Fruit fly (Drosophila melanogaster): ENCODE measurements around the gene per.

The per gene

dm6 chrX:2647950-2648613 is 37.3 kb upstream of the per start (continued):
- TF ChIP-seq CG16779 (tag; optimal IDR thresholded peaks at IDR 0.05), result peak; percentile 11
- TF ChIP-seq CG7368 (GFP tag; optimal IDR thresholded peaks at IDR 0.05), result peak; percentile 52
- no peak for TF ChIP-seq CG11762 (GFP tag; optimal IDR thresholded peaks at IDR 0.05; ENCODE audit: insufficient read depth)
- peak; percentile 50 for TF ChIP-seq CG3032 (tag; optimal IDR thresholded peaks at IDR 0.05)
- peak; percentile 54 for TF ChIP-seq CG8119 (GFP tag; IDR thresholded peaks at IDR 0.05)
- peak; percentile 18 for TF ChIP-seq CG34406 (GFP tag; optimal IDR thresholded peaks at IDR 0.05)
- TF ChIP-seq lz (GFP tag; optimal IDR thresholded peaks at IDR 0.05), result peak; percentile 66
- TF ChIP-seq CG11902 (GFP tag; optimal IDR thresholded peaks at IDR 0.05), result peak; percentile 37
- no peak for TF ChIP-seq Hr38 (GFP tag; optimal IDR thresholded peaks at IDR 0.05)
- TF ChIP-seq CG6276 (GFP tag; optimal IDR thresholded peaks at IDR 0.05), result peak; percentile 58
- peak; percentile 60 for TF ChIP-seq acj6 (GFP tag; optimal IDR thresholded peaks at IDR 0.05)
- peak; percentile 27 for TF ChIP-seq Ets96B (tag; optimal IDR thresholded peaks at IDR 0.05)
- peak; percentile 43; the same call in 1 of the 2 replicates for TF ChIP-seq CG11294 (GFP tag; IDR thresholded peaks at IDR 0.05)
- peak in 1 of 2 experiments; percentile 12 for TF ChIP-seq salr (GFP tag; optimal IDR thresholded peaks at IDR 0.05)
- peak; percentile 64 for TF ChIP-seq topi (GFP tag; optimal IDR thresholded peaks at IDR 0.05)
- peak; percentile 46 for TF ChIP-seq CG3919 (GFP tag; optimal IDR thresholded peaks at IDR 0.05)
- no peak for TF ChIP-seq fkh (GFP tag; optimal IDR thresholded peaks at IDR 0.05)
- TF ChIP-seq svp (GFP tag), result peak; percentile 61
- TF ChIP-seq CG6808 (GFP tag; optimal IDR thresholded peaks at IDR 0.05), result peak; percentile 16
- peak; percentile 48 for TF ChIP-seq Hr4 (GFP tag; optimal IDR thresholded peaks at IDR 0.05)
- no peak for TF ChIP-seq net (GFP tag; optimal IDR thresholded peaks at IDR 0.05)
- peak; percentile 64 for TF ChIP-seq Ets21C (GFP tag; optimal IDR thresholded peaks at IDR 0.05)
- peak; percentile 16 for TF ChIP-seq CG6792 (GFP tag; optimal IDR thresholded peaks at IDR 0.05)
- peak; percentile 14 for TF ChIP-seq Lpt (GFP tag; optimal IDR thresholded peaks at IDR 0.05)
- TF ChIP-seq achi (GFP tag; optimal IDR thresholded peaks at IDR 0.05), result peak; percentile 52

DNA sequence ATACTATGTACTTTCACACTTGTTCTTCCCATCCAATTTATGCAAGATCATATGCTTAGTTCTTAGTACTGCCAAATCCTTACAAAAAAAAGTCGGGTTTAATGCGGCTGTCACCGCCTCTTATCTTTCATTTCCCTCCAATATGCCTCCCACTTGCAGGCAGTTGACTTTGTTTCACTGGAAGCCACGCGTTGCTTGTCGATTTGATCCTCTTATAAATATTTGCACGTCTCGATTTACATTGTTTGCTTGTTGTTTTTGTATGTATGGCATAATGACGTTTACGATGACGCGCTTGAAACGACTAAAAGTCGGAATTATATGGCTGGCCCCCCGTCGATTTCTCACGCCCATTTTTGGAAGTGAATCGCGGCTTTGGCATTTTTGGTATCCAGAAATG is 36.4 kb upstream of the per start:
- TF ChIP-seq Ets21C (GFP tag; optimal IDR thresholded peaks at IDR 0.05), result no peak
- peak; percentile 52 for TF ChIP-seq CG6854 (GFP tag; optimal IDR thresholded peaks at IDR 0.05)
- TF ChIP-seq Eip78C (GFP tag), result peak; percentile 26
- peak; percentile 53 for TF ChIP-seq dsx (GFP tag; optimal IDR thresholded peaks at IDR 0.05; ENCODE audit: poor library complexity, severe bottlenecking)
- peak; percentile 24 for TF ChIP-seq fkh (GFP tag; optimal IDR thresholded peaks at IDR 0.05)
- TF ChIP-seq Met (GFP tag; optimal IDR thresholded peaks at IDR 0.05), result peak; percentile 14
- TF ChIP-seq CG6163 (GFP tag; IDR thresholded peaks at IDR 0.05), result peak; percentile 29; the same call in 1 of the 3 replicates
- TF ChIP-seq acj6 (GFP tag; optimal IDR thresholded peaks at IDR 0.05), result no peak
- no peak for TF ChIP-seq CG4318 (GFP tag; optimal IDR thresholded peaks at IDR 0.05)
- TF ChIP-seq ss (GFP tag; optimal IDR thresholded peaks at IDR 0.05), result peak in 1 of 2 experiments; percentile 41
- TF ChIP-seq svp (GFP tag), result peak; percentile 77

- TF ChIP-seq CG10631 (GFP tag; optimal IDR thresholded peaks at IDR 0.05) (no peak), CG32006 (GFP tag; optimal IDR thresholded peaks at IDR 0.05) (no peak), Gug (GFP tag; IDR thresholded peaks at IDR 0.05) (no peak), net (GFP tag; optimal IDR thresholded peaks at IDR 0.05) (no peak), cyc (GFP tag; optimal IDR thresholded peaks at IDR 0.05) (no peak), Met (GFP tag; optimal IDR thresholded peaks at IDR 0.05) (no peak), eg (GFP tag; IDR thresholded peaks at IDR 0.05) (no peak), esn (GFP tag; optimal IDR thresholded peaks at IDR 0.05) (no peak), CG7368 (GFP tag; optimal IDR thresholded peaks at IDR 0.05) (no peak)
Observed at dm6 chrX:2651128-2651527, 34.3 kb upstream of the per start.
